Fruit fly (Drosophila melanogaster) whole organism, embryonic: ENCODE results near the gene CG5376.

Experiments
- CG10543 ChIP-seq: fragments of 200-800 bp; sonication (Bioruptor generic); optimal IDR thresholded peaks from 3 replicates; lab custom pipeline; 2017; ENCODE audit warnings: missing biosample characterization, mild to moderate bottlenecking, missing genetic modification characterization, moderate library complexity
- CG10565 ChIP-seq: fragments of 200-800 bp; sonication (Bioruptor generic); optimal IDR thresholded peaks from 3 replicates; lab custom pipeline; 2016; ENCODE audit warnings: missing biosample characterization, mild to moderate bottlenecking, missing genetic modification characterization
- CG2199 ChIP-seq: fragments of 200-800 bp; sonication (Bioruptor generic); IDR thresholded peaks from 3 replicates; pipeline ENCODE4 v1.3.6; 2022; ENCODE audit warnings: missing biosample characterization, missing genetic modification characterization
- klu ChIP-seq: fragments of 200-800 bp; sonication (Bioruptor generic); IDR thresholded peaks from 2 replicates; pipeline ENCODE4 v1.3.6; 2022; ENCODE audit warnings: missing biosample characterization, missing genetic modification characterization
- tx ChIP-seq: fragments of 200-800 bp; sonication (Bioruptor generic); optimal IDR thresholded peaks from 2 replicates; lab custom pipeline; 2016; ENCODE audit warnings: missing biosample characterization, missing genetic modification characterization

dm6 chr3R:22449871-22450424 is 38.8 kb downstream of the CG5376 start:
- TF ChIP-seq klu (GFP tag; lab: Robert Waterston, UW) (no peak), tx (GFP tag; lab: Kevin White, UChicago) (no peak), CG2199 (GFP tag; lab: Robert Waterston, UW) (no peak), CG10565 (GFP tag; lab: Kevin White, UChicago) (no peak), CG10543 (GFP tag; lab: Kevin White, UChicago) (no peak)
